Fruit fly (Drosophila melanogaster): ENCODE results near the gene Pgd.

Gene Pgd

DNA sequence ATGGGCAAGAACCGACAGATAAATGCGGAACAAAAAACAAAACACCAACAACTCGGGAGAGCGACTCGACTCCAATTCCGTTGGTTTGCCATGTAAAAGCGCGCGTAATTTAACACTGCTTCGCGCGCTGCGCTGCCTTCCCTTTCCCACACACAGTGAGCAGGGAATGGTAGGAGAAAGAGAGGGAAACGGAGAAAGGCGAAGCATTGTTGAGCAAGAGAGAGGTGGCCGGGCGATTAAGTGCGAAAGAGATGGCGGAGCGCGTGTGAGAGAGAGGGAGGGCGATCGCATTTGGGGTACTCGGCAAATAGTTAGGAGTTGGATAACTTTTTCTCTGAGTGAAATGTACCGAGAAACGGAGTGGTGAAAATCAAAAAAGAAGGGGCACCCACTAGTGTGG is 10.9 kb downstream of the Pgd start (continued):
- TF ChIP-seq Sp1 (GFP tag; optimal IDR thresholded peaks at IDR 0.05) (no peak), Abd-B (GFP tag; optimal IDR thresholded peaks at IDR 0.05) (no peak), pan (optimal IDR thresholded peaks at IDR 0.05) (no peak)

DNA sequence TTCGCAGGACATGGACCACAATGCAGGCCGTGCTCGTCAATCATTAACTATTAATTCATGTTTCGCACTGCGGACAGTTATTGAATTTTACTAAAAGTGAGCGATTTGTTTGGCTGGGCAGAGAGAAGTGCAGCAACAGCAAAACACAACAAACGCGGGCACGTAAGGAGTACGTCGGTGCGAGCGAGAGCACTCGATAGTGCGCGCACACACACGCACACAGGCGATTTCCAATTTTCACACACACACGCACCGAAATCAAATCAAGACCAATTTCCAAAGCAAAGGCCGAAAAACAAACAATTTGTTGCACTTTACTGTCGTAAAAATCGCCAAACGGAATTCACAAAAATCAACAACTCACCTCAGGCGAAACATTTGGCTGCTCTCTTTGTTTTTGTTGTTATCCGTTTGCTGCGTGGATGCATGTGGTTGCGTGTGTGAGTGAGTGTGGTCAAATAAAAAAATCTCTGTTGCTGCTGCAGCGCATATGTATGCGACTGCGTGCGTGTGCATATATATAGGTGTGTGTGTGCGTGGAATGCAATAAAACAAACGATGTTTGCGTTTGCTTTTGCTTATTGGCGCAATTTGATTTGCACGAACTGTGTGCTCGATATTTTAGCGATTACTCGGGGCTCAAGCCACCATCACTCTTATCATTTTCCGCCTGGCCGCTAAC is 13.1 kb downstream of the Pgd start:
- TF ChIP-seq br (GFP tag; optimal IDR thresholded peaks at IDR 0.05) (no peak), Hr78 (GFP tag; optimal IDR thresholded peaks at IDR 0.05) (peak; percentile 46), Abd-B (GFP tag; optimal IDR thresholded peaks at IDR 0.05) (peak; percentile 74), N (GFP tag; optimal IDR thresholded peaks at IDR 0.05) (peak; percentile 83), Sp1 (GFP tag; optimal IDR thresholded peaks at IDR 0.05) (peak; percentile 2), sv (GFP tag; optimal IDR thresholded peaks at IDR 0.05) (no peak), GATAd (GFP tag; optimal IDR thresholded peaks at IDR 0.05) (no peak), Mio (GFP tag; optimal IDR thresholded peaks at IDR 0.05) (no peak), dsf (GFP tag; optimal IDR thresholded peaks at IDR 0.05; ENCODE audit: borderline replicate concordance) (no peak), CrebA (GFP tag; optimal IDR thresholded peaks at IDR 0.05; ENCODE audit: borderline replicate concordance) (no peak), dmrt93B (GFP tag; optimal IDR thresholded peaks at IDR 0.05) (no peak), Dif (GFP tag; optimal IDR thresholded peaks at IDR 0.05; ENCODE audit: partially characterized antibody) (no peak), foxo (GFP tag; optimal IDR thresholded peaks at IDR 0.05) (no peak), OdsH (GFP tag; optimal IDR thresholded peaks at IDR 0.05) (no peak), HLH106 (tag; optimal IDR thresholded peaks at IDR 0.05) (no peak), woc (GFP tag; optimal IDR thresholded peaks at IDR 0.05) (no peak)

DNA sequence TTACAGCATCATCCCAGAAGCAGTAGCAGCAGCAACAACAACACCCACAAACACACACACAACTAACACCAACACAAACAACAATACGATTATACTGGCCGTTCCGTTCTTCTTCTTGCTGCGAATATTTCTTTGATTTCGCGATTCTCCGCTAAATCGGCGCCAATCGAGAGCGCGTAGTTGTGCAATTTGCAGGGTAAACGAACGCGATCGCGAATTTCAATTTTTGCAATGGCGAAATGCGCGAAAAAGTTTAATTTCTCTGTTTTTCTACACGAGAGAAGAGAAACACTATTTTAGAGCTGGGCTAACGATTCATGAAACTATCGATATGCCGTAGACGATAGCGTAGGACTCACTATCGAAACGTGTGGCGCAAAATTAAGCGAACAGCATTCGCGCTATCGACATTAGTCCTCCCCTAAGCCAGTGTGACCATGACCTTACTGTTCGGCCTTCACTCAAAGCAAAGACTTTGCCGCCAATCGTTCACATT is 13.8 kb downstream of the Pgd start, which contains the start of gene wapl:
Gene wapl, minus strand, starts transcription at position 316 of the 496 bp plus-strand sequence.
- TF ChIP-seq psq (GFP tag; optimal IDR thresholded peaks at IDR 0.05) (peak; percentile 7), Hnf4 (GFP tag; optimal IDR thresholded peaks at IDR 0.05) (no peak), h (GFP tag; optimal IDR thresholded peaks at IDR 0.05) (peak; percentile 27), woc (GFP tag; optimal IDR thresholded peaks at IDR 0.05) (no peak), dsf (GFP tag; optimal IDR thresholded peaks at IDR 0.05; ENCODE audit: borderline replicate concordance) (no peak), foxo (GFP tag; optimal IDR thresholded peaks at IDR 0.05) (peak in 1 of 2 experiments; percentile 39), Rel (GFP tag; optimal IDR thresholded peaks at IDR 0.05) (no peak), Rel (tag; optimal IDR thresholded peaks at IDR 0.05) (peak; percentile 6), CG9705 (GFP tag; optimal IDR thresholded peaks at IDR 0.05) (no peak), Dfd (GFP tag; optimal IDR thresholded peaks at IDR 0.05) (no peak), HLH106 (tag; optimal IDR thresholded peaks at IDR 0.05) (no peak), Sp1 (GFP tag; optimal IDR thresholded peaks at IDR 0.05) (no peak), fru (GFP tag; optimal IDR thresholded peaks at IDR 0.05) (peak; percentile 25), Hr83 (GFP tag; optimal IDR thresholded peaks at IDR 0.05; ENCODE audit: poor library complexity, severe bottlenecking) (peak; percentile 82), Jra (GFP tag; optimal IDR thresholded peaks at IDR 0.05) (peak; percentile 75), Abd-B (GFP tag; optimal IDR thresholded peaks at IDR 0.05) (no peak), dmrt93B (GFP tag; optimal IDR thresholded peaks at IDR 0.05) (no peak), brk (GFP tag; optimal IDR thresholded peaks at IDR 0.05) (no peak), GATAd (GFP tag; optimal IDR thresholded peaks at IDR 0.05) (no peak), rgr (GFP tag; optimal IDR thresholded peaks at IDR 0.05) (peak; percentile 37)

DNA sequence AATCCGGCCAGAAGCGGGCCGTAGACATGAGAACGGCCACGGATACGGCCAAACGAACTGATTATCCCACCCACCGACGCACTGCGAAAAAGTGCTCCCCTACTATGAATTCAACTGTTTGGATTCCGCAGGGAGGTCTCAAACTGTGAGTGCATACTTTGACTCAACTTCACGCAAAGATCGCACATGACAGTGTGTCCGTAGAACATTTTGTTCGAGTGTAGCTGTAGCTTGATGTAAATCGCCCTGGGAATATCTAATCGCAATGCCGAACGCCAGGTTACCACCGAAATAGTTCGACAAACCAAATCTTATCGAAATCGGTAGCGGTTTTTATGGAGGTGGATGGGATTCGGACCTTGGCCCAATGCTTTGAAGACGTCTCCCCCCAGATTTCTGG is 16.1 kb downstream of the Pgd start:
- TF ChIP-seq h (GFP tag; optimal IDR thresholded peaks at IDR 0.05) (no peak), CrebA (GFP tag; optimal IDR thresholded peaks at IDR 0.05; ENCODE audit: borderline replicate concordance) (no peak), fru (GFP tag; optimal IDR thresholded peaks at IDR 0.05) (no peak), br (GFP tag; optimal IDR thresholded peaks at IDR 0.05) (no peak), Dif (GFP tag; optimal IDR thresholded peaks at IDR 0.05; ENCODE audit: partially characterized antibody) (no peak), Vsx2 (GFP tag; optimal IDR thresholded peaks at IDR 0.05; ENCODE audit: partially characterized antibody) (no peak), dl (GFP tag; optimal IDR thresholded peaks at IDR 0.05; ENCODE audit: insufficient read depth in 1 of 2, partially characterized antibody in 2 of 2) (no peak), GATAd (GFP tag; optimal IDR thresholded peaks at IDR 0.05) (no peak), CG32264 (GFP tag; optimal IDR thresholded peaks at IDR 0.05) (no peak), Hnf4 (GFP tag; optimal IDR thresholded peaks at IDR 0.05) (no peak), usp (GFP tag; optimal IDR thresholded peaks at IDR 0.05) (no peak), dsf (GFP tag; optimal IDR thresholded peaks at IDR 0.05; ENCODE audit: borderline replicate concordance) (no peak), Mio (GFP tag; optimal IDR thresholded peaks at IDR 0.05) (no peak), Jra (GFP tag; optimal IDR thresholded peaks at IDR 0.05) (no peak), Abd-B (GFP tag; optimal IDR thresholded peaks at IDR 0.05) (no peak)

All from whole organism, wandering third instar larva.